Fruit fly (Drosophila melanogaster): ENCODE results near the gene CG7330.

The CG7330 gene

DNA sequence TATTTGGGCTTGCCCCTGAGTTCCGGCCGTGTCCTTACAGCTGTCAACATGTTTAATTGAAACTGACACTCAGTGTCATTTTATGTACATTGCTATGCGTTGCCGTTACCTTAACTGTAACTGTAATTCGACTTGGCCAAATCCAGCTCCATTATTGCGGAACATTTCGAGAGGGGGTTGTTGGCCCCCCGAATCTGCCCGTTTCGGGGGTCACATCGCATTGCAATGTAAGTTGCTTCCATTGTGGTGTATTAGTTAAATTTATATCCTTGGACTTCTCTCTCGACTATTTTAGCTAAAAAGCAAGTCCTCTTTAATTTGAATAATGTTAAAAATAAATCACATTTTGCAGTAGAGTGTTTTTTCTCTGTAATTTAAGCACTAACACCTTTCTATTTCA, 24.6 kb upstream of the CG7330 start:
- TF ChIP-seq insv (optimal IDR thresholded peaks at IDR 0.05) (no peak), Myc (optimal IDR thresholded peaks at IDR 0.05) (no peak), psq (optimal IDR thresholded peaks at IDR 0.05) (no peak), h (optimal IDR thresholded peaks at IDR 0.05) (no peak), Sin3A (optimal IDR thresholded peaks at IDR 0.05) (no peak), ttk (optimal IDR thresholded peaks at IDR 0.05) (no peak)

DNA sequence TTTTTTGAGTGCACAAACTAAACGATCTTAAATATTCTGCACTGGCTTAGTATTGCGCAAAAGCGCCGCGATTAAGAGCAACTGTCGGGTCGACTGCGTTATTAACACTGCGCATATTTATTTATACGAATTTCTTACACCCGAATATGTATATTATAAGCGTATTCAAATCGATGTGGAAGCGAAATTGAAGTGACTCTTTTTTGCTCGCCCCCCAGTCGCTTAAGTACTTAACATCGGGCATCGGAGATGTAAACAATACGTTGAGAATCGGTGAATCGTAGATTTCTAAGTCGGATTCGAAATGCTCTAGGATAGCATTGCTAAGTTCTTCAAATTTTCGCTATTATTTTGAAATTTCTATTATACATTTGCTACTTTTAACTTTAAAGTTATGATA, 16.1 kb upstream of the CG7330 start, which contains the start of gene Cyp312a1:
Gene Cyp312a1, minus strand, starts transcription at position 101 of the 400 bp plus-strand sequence.
- TF ChIP-seq ttk (optimal IDR thresholded peaks at IDR 0.05) (no peak), psq (optimal IDR thresholded peaks at IDR 0.05) (no peak), Myc (optimal IDR thresholded peaks at IDR 0.05) (no peak), h (optimal IDR thresholded peaks at IDR 0.05) (no peak), Sin3A (optimal IDR thresholded peaks at IDR 0.05) (no peak), insv (optimal IDR thresholded peaks at IDR 0.05) (no peak)

DNA sequence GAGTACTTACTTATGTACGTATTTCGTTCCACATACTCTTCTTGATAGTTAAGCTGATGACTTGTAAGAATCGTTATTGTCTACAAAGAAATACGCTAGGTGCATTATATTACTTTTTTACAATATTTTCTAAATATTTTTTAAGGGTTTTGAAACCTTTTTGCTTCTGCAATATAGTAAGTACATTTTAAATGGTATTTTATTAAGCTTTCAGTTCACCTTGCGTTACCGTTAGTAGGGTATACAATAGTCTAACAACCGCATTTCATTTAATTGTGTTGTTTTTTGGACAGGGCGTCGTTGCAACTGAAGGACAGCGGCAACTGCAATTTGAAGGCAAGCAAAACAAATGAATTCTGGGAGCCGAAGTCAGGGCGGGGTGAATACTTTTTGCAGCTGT, 11.5 kb upstream of the CG7330 start:
- TF ChIP-seq ttk (optimal IDR thresholded peaks at IDR 0.05), result no peak
- TF ChIP-seq Myc (optimal IDR thresholded peaks at IDR 0.05), result no peak
- no peak for TF ChIP-seq insv (optimal IDR thresholded peaks at IDR 0.05)
- TF ChIP-seq Sin3A (optimal IDR thresholded peaks at IDR 0.05), result no peak
- no peak for TF ChIP-seq psq (optimal IDR thresholded peaks at IDR 0.05)
- no peak for TF ChIP-seq h (optimal IDR thresholded peaks at IDR 0.05)

DNA sequence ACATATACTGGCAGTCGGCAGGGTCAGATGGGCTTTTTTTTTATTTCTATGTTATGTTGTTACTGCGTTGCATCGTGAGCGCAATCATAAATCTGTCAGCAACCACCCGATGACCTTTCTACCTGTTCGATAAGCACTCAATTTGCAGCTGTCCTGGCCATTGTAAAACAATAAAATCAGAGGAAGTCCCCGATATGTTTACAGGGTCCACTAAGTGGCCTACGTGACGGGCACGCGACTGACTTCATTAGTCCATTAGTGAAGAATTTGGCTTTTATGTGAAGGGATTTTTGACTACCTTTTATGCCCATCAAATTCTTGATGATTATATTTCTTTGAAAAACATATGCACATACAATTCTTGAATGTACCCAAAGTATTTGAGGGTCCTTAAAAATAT, 10.4 kb upstream of the CG7330 start:
- TF ChIP-seq insv (optimal IDR thresholded peaks at IDR 0.05) (no peak), Myc (optimal IDR thresholded peaks at IDR 0.05) (no peak), h (optimal IDR thresholded peaks at IDR 0.05) (no peak), ttk (optimal IDR thresholded peaks at IDR 0.05) (no peak), Sin3A (optimal IDR thresholded peaks at IDR 0.05) (no peak), psq (optimal IDR thresholded peaks at IDR 0.05) (no peak)

DNA sequence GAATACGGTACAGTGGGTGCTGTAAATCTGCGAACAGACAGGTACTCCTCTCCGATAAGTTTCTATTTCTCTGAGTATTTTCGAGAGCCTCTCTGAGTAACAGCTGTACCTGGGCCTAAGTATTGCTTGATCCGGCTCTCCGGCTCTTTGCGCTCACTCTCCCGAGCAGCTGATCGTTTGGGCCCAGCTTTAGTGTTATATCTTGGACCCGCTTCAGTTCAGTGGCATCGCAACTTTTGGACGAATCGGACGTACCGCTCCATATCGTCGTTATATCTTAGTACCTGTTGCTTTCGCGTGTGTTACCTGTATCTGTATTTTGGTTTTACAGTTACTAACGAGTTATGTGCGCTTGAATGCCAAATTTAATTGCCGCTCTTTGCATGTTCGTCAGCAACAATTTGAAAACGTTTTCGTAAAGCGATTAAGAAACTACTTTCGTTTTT, 9.5 kb upstream of the CG7330 start, which contains the start of gene geko:
Gene geko, plus strand, starts transcription at position 219 of the 446 bp plus-strand sequence.
- TF ChIP-seq ttk (optimal IDR thresholded peaks at IDR 0.05) (no peak), insv (optimal IDR thresholded peaks at IDR 0.05) (no peak), Myc (optimal IDR thresholded peaks at IDR 0.05) (no peak), h (optimal IDR thresholded peaks at IDR 0.05) (no peak), psq (optimal IDR thresholded peaks at IDR 0.05) (no peak), Sin3A (optimal IDR thresholded peaks at IDR 0.05) (no peak)

DNA sequence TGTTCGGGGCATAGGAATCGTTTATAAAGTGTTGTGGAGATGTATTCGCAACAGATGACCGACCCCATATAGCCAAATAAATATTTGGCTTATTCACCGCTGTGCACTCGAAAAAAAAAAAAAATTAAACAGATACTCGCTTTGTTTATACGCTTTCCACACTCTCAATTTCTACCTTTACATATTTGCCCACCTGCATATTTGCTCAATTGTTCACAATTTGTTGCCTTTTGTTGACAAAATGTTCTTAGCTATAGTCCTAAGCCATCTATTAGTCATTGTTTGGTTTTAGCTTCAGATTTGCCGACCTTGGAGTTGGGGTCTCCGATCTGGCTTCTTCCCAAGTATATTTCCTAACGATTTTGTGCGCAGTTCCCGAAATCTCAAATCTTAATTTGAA, 5.8 kb upstream of the CG7330 start:
- TF ChIP-seq insv (optimal IDR thresholded peaks at IDR 0.05) (no peak), ttk (optimal IDR thresholded peaks at IDR 0.05) (no peak), psq (optimal IDR thresholded peaks at IDR 0.05) (no peak), Sin3A (optimal IDR thresholded peaks at IDR 0.05) (no peak), Myc (optimal IDR thresholded peaks at IDR 0.05) (no peak), h (optimal IDR thresholded peaks at IDR 0.05) (no peak)

DNA sequence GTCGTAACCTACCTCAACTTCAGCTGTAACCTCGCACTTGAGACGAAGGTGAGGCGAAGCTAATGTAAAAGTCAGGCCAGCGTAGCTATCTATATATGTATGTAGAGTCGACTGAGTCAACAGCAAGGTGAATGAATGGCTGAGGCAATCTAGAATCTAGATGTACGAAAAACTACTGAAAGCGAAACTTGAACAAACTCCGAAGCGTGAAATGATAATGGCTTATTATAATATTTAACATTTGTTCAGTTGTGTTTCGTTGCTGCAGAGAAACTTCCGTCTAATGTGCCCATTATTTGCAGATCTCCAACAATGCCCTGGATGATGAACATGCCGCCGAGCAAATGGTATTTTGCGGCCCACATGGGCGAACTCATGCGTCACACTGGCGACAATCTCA, 4.1 kb upstream of the CG7330 start:
- no peak for TF ChIP-seq ttk (optimal IDR thresholded peaks at IDR 0.05)

DNA sequence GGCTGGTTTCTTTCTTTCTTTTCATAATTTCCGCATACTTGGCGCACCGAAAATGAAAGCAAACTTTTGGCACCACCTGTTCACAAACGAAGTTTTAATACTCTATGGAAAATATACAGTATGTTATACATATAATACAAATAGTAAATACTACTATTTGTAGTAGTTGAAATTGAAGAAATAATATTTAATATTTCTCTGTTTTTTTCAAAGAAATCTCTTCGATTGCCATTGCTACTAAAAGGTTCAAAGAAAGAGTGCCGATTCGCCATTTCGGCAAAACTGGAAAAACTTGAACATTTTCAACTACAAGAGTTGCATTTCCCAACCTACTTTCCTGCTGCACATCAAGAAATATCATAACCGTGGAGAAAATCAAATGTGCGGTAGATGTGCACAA, 1.9 kb upstream of the CG7330 start:
- TF ChIP-seq insv (optimal IDR thresholded peaks at IDR 0.05) (no peak), Myc (optimal IDR thresholded peaks at IDR 0.05) (no peak), Sin3A (optimal IDR thresholded peaks at IDR 0.05) (no peak), ttk (optimal IDR thresholded peaks at IDR 0.05) (no peak), psq (optimal IDR thresholded peaks at IDR 0.05) (no peak), h (optimal IDR thresholded peaks at IDR 0.05) (no peak)

DNA sequence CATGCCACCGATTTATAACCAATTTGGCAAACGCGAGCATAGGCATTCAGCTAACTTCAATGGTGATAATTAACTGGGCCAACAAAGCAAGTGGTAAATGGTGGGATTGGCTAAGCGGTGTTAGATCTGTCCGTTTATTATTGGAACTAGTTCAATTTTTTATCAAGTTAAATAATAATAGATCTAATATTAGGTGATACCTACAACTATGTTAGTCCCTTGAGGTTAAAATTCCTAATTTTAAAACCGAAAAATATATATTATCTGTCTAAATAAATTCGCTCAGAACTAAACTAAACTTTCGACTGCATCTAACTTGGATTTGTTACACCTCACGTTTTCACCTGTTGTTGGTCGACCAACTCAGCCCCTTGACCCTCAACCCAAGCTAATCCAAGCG, 1.1 kb upstream of the CG7330 start:
- TF ChIP-seq psq (optimal IDR thresholded peaks at IDR 0.05) (no peak), insv (optimal IDR thresholded peaks at IDR 0.05) (no peak), ttk (optimal IDR thresholded peaks at IDR 0.05) (no peak), Myc (optimal IDR thresholded peaks at IDR 0.05) (no peak), Sin3A (optimal IDR thresholded peaks at IDR 0.05) (no peak), h (optimal IDR thresholded peaks at IDR 0.05) (no peak)

DNA sequence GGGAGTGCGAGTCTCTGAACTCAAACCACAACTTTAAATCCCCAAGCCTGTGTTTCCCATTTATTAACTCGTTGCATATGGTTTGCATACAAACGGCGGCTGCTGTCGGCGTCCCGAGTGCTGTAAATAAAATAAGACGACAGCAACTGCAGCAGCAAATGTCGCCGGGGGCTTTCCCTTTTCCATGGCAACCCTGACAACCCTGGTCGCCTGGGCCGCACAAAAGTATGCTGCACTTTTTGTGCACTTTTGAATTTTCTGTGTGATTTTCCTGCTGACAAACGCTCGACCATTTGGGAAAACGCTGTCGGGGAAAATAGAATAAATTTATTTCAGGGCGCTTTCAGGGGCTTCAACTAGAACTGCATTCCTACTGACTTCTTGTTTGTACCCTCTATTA, 5.4 kb downstream of the CG7330 start:
- TF ChIP-seq psq (optimal IDR thresholded peaks at IDR 0.05), result no peak
- TF ChIP-seq Sin3A (optimal IDR thresholded peaks at IDR 0.05), result no peak
- TF ChIP-seq ttk (optimal IDR thresholded peaks at IDR 0.05), result no peak
- no peak for TF ChIP-seq h (optimal IDR thresholded peaks at IDR 0.05)
- TF ChIP-seq Myc (optimal IDR thresholded peaks at IDR 0.05), result no peak

DNA sequence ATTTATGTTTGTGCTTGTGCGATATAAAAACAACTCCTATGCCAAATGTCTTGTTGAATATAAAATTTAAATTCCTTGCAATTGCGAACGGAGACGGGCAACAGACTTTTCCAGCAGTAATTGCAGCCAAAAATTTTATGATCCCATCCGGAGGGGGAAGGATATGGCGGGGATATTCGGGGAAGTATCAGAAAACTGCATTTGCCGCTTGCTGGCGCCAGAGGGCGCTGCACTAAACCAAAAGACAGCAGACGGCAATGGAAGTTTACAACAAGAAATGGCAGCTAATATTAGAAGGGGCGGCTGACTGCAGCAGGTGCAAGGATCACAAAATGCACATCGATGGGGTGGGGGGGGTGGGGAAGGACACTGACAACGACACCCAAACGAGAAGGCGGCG, 12.5 kb downstream of the CG7330 start:
- no peak for TF ChIP-seq psq (optimal IDR thresholded peaks at IDR 0.05)
- no peak for TF ChIP-seq Sin3A (optimal IDR thresholded peaks at IDR 0.05)
- TF ChIP-seq h (optimal IDR thresholded peaks at IDR 0.05), result no peak
- no peak for TF ChIP-seq insv (optimal IDR thresholded peaks at IDR 0.05)
- no peak for TF ChIP-seq ttk (optimal IDR thresholded peaks at IDR 0.05)
- TF ChIP-seq Myc (optimal IDR thresholded peaks at IDR 0.05), result no peak

DNA sequence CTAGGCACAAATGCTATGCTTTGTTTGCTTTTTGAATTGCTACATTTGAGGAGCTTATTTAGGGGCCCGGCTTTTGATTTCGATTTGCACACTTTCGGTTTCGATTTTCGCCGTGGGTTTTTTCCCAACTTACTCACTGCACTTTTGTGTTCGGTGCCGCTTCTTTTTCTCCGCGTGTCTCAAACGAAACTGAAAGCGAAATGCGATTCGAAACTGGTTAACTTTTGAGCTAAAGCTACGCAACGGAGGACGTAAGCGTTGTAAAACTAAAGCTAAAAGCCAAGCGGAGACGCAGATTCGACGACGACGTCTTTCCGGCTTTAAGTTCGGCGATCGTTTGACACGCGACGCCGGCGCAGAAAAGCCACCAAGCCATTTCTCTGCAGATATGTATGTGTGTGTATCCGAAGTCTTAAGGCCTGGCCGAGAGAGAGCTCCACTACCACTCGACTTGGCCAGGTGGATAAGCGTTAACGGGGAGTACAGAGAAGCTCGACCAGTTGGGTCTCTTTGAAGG, 13.5 kb downstream of the CG7330 start, which contains the start of gene CG13699:
Gene CG13699, minus strand, starts transcription at position 349 of the 517 bp plus-strand sequence.
- TF ChIP-seq Myc (optimal IDR thresholded peaks at IDR 0.05) (no peak), psq (optimal IDR thresholded peaks at IDR 0.05) (no peak), insv (optimal IDR thresholded peaks at IDR 0.05) (no peak), Sin3A (optimal IDR thresholded peaks at IDR 0.05) (no peak), h (optimal IDR thresholded peaks at IDR 0.05) (no peak)

DNA sequence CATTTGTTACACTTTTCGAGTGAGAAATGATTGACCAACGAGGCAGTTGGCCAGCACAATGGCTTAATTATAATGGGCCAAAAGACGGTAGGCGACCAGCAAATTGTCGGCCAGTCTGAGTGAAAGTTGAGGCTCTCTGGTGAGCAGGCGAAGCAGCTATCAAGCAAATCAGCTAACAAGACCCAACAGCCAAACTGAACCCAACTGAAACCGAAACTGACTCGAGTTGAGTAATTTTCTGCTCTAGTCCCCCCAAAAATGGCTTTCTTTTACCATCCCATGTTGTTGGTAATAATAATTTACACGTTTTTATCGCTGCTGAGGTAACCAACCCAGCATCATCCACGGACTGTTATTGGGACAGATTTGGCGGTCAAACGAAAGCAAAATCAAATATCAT, 14.4 kb downstream of the CG7330 start:
- TF ChIP-seq Myc (optimal IDR thresholded peaks at IDR 0.05) (no peak), psq (optimal IDR thresholded peaks at IDR 0.05) (no peak), ttk (optimal IDR thresholded peaks at IDR 0.05) (no peak), Sin3A (optimal IDR thresholded peaks at IDR 0.05) (no peak)

Data from Kc167 (cell line).